Fruit fly (Drosophila melanogaster): ENCODE measurements around the gene Qtzl.
A peak's percentile ranks its signal among the peaks of the same experiment; 100 is the strongest.

Qtzl gene

dm6 chr2L:12011682-12012655 lies 16.4 kb downstream of the Qtzl start (continued):
- TF ChIP-seq Eip74EF (GFP tag; optimal IDR thresholded peaks at IDR 0.05) = peak in 1 of 2 experiments; percentile 93
- no peak for TF ChIP-seq CG9437 (GFP tag; optimal IDR thresholded peaks at IDR 0.05)
- TF ChIP-seq CG7839 (tag; optimal IDR thresholded peaks at IDR 0.05) = peak; percentile 60
- peak; percentile 88 for TF ChIP-seq nom (GFP tag; optimal IDR thresholded peaks at IDR 0.05)
- no peak for TF ChIP-seq Dfd (GFP tag; optimal IDR thresholded peaks at IDR 0.05)
- peak; percentile 75 for TF ChIP-seq CG7786 (GFP tag; optimal IDR thresholded peaks at IDR 0.05)
- TF ChIP-seq CG12744 (GFP tag; optimal IDR thresholded peaks at IDR 0.05) = peak; percentile 63

dm6 chr2L:12013243-12013642 lies 17.7 kb downstream of the Qtzl start:
- TF ChIP-seq luna (GFP tag; optimal IDR thresholded peaks at IDR 0.05) (no peak), CG8281 (tag; optimal IDR thresholded peaks at IDR 0.05) (no peak), ci (GFP tag; IDR thresholded peaks at IDR 0.05) (no peak), Mrtf (GFP tag; IDR thresholded peaks at IDR 0.05) (no peak), gce (GFP tag; IDR thresholded peaks at IDR 0.05) (no peak), Eip74EF (GFP tag; optimal IDR thresholded peaks at IDR 0.05) (no peak), gro (GFP tag; optimal IDR thresholded peaks at IDR 0.05) (no peak), tio (GFP tag; optimal IDR thresholded peaks at IDR 0.05) (no peak)

dm6 chr2L:12013741-12014393 lies 18.3 kb downstream of the Qtzl start:
- TF ChIP-seq Hr39 (optimal IDR thresholded peaks at IDR 0.05) (peak; percentile 70), otp (GFP tag; IDR thresholded peaks at IDR 0.05) (no peak), chinmo (GFP tag; IDR thresholded peaks at IDR 0.05; ENCODE audit: partially characterized antibody) (0 out of 4 replicates have a peak, but pooled peaks have one; percentile 51), CG31441 (GFP tag; IDR thresholded peaks at IDR 0.05) (no peak), crol (GFP tag; IDR thresholded peaks at IDR 0.05) (peak; percentile 44; the same call in 1 of the 2 replicates), sisA (GFP tag; IDR thresholded peaks at IDR 0.05) (0 out of 2 replicates have a peak, but pooled peaks have one; percentile 11), Drgx (GFP tag; IDR thresholded peaks at IDR 0.05) (peak; percentile 58), ro (GFP tag; IDR thresholded peaks at IDR 0.05) (no peak), CG31224 (GFP tag; IDR thresholded peaks at IDR 0.05) (peak; percentile 63), CG17186 (GFP tag; optimal IDR thresholded peaks at IDR 0.05) (no peak), nom (GFP tag; optimal IDR thresholded peaks at IDR 0.05) (peak; percentile 96), CG2120 (GFP tag; optimal IDR thresholded peaks at IDR 0.05) (no peak), bsh (GFP tag; optimal IDR thresholded peaks at IDR 0.05) (peak in 1 of 2 experiments; percentile 42)

dm6 chr2L:12020735-12021134 lies 25.2 kb downstream of the Qtzl start, which contains the start of gene Wdr81:
Wdr81 (minus strand) TSS chr2L:12020960.
- TF ChIP-seq MBD-R2 (GFP tag; IDR thresholded peaks at IDR 0.05) = peak; percentile 58
- TF ChIP-seq lmd (GFP tag; IDR thresholded peaks at IDR 0.05) = no peak
- TF ChIP-seq az2 (GFP tag; optimal IDR thresholded peaks at IDR 0.05) = no peak
- TF ChIP-seq MESR4 (GFP tag; optimal IDR thresholded peaks at IDR 0.05) = peak; percentile 61
- peak; percentile 58 for TF ChIP-seq CG9797 (GFP tag; optimal IDR thresholded peaks at IDR 0.05)
- peak; percentile 88 for TF ChIP-seq sd (tag; optimal IDR thresholded peaks at IDR 0.05)
- TF ChIP-seq twi (tag; optimal IDR thresholded peaks at IDR 0.05) = no peak
- TF ChIP-seq sqz (GFP tag; optimal IDR thresholded peaks at IDR 0.05) = peak; percentile 66
- TF ChIP-seq stwl (tag; optimal IDR thresholded peaks at IDR 0.05) = peak; percentile 28
- no peak for TF ChIP-seq Poxn (GFP tag; IDR thresholded peaks at IDR 0.05)
- no peak for TF ChIP-seq dati (GFP tag; IDR thresholded peaks at IDR 0.05)
- no peak for TF ChIP-seq grn (GFP tag; optimal IDR thresholded peaks at IDR 0.05)
- TF ChIP-seq wek (GFP tag; optimal IDR thresholded peaks at IDR 0.05) = peak; percentile 48
- peak; percentile 47; the same call in 2 of the 4 replicates for TF ChIP-seq Dll (GFP tag; IDR thresholded peaks at IDR 0.05; ENCODE audit: partially characterized antibody)
- TF ChIP-seq Dp (GFP tag; optimal IDR thresholded peaks at IDR 0.05) = peak; percentile 96
- no peak for TF ChIP-seq CG2199 (GFP tag; IDR thresholded peaks at IDR 0.05)
- no peak for TF ChIP-seq chn (GFP tag; optimal IDR thresholded peaks at IDR 0.05)
- 0 out of 2 replicates have a peak, but pooled peaks have one; percentile 17 for TF ChIP-seq CG10321 (GFP tag; IDR thresholded peaks at IDR 0.05)
- no peak for TF ChIP-seq bowl (GFP tag; IDR thresholded peaks at IDR 0.05)

All from whole organism, embryonic.